Worm (Caenorhabditis elegans): ENCODE results near the gene K12D9.1.

K12D9.1 gene

DNA sequence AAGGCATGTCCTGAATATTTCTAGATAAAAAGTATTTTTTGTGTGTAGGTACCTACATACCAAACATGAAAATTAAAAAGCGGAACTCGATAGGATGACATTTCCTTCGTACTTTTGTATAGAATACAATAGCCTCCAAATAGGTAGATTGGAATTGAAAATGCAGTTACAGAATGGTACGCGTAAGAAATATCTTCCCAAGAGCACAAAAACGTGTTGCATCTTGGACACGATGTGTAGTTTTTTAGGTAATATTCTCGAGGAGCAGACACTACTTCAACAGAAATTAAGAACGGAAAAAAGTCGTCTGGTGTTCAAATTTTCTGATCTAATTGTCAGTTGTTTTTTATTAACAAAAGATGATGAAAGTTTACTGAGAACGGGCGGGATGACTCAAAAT is 26.9 kb upstream of the K12D9.1 start, which contains the start of gene srh-85:
Gene srh-85 (minus strand): TSS at position 101 of the 400 bp plus-strand sequence.
- TF ChIP-seq pes-1 (GFP tag; IDR thresholded peaks at IDR 0.05) (no peak), ceh-36 (tag; optimal IDR thresholded peaks at IDR 0.05) (no peak), scrt-1 (GFP tag; IDR thresholded peaks at IDR 0.05) (no peak), sea-1 (GFP tag; conservative IDR thresholded peaks at IDR 0.05) (no peak), hmbx-1 (tag; optimal IDR thresholded peaks at IDR 0.05) (no peak), tbx-37 (GFP tag; conservative IDR thresholded peaks at IDR 0.05) (no peak), B0310.2 (tag; optimal IDR thresholded peaks at IDR 0.05) (no peak), tbx-11 (GFP tag; IDR thresholded peaks at IDR 0.05) (no peak), flt-1 (GFP tag; IDR thresholded peaks at IDR 0.05) (no peak)

DNA sequence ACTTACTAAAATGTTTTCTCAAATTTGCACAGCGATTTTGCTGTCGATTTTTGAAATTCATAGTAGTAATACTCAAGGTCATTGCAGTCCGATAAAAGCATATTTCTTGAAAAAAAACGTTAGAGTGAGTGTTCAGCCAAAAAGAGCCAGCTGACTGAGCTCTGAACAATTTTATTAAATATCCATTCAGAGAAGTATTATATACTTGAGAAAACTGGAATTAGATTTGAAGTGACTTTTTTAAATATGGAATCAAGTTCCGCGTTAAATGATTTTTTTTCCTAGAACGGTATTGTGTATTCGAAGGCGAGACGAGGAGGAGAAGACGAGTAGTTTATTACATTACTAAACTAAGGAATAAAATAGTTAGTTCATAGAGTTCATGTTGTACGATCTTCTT is 22.8 kb upstream of the K12D9.1 start, which contains the start of gene srw-121:
Gene srw-121 (minus strand): TSS at position 101 of the 400 bp plus-strand sequence.
- TF ChIP-seq hnd-1 (tag; optimal IDR thresholded peaks at IDR 0.05) (no peak), pes-1 (GFP tag; IDR thresholded peaks at IDR 0.05) (no peak), ama-1 (optimal IDR thresholded peaks at IDR 0.05) (no peak), ceh-13 (GFP tag; optimal IDR thresholded peaks at IDR 0.05) (no peak), tbx-37 (GFP tag; conservative IDR thresholded peaks at IDR 0.05) (no peak), ets-7 (tag; optimal IDR thresholded peaks at IDR 0.05) (no peak), tbx-11 (GFP tag; IDR thresholded peaks at IDR 0.05) (no peak), flt-1 (GFP tag; IDR thresholded peaks at IDR 0.05) (no peak), ceh-36 (tag; optimal IDR thresholded peaks at IDR 0.05) (no peak), aly-1 (tag; optimal IDR thresholded peaks at IDR 0.05) (no peak), hmbx-1 (tag; optimal IDR thresholded peaks at IDR 0.05) (no peak), sea-1 (GFP tag; conservative IDR thresholded peaks at IDR 0.05) (no peak), F13C5.2 (tag; optimal IDR thresholded peaks at IDR 0.05) (no peak)

DNA sequence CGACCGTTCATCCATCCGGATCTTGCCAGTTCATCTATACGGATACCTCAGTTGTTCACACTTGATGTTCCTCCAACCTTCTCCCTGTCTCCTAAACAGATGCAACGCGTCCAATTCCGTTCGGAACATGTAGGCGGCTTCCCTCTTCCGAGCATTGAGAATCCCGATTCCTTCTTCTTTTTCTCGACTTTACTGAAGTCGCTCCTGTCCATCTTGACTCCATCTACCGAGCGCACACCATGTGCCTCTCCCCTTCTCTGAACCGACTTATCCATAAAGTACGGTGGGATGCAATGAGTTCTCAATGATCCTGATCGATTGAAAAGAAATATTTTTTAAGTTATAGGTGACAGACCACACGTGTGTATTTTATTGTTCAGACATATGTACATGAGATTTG is 22.2 kb upstream of the K12D9.1 start:
- TF ChIP-seq hnd-1 (tag; optimal IDR thresholded peaks at IDR 0.05), result no peak
- no peak for TF ChIP-seq sea-1 (GFP tag; conservative IDR thresholded peaks at IDR 0.05)
- TF ChIP-seq hmg-4 (GFP tag; optimal IDR thresholded peaks at IDR 0.05), result no peak
- no peak for TF ChIP-seq tra-4 (tag; optimal IDR thresholded peaks at IDR 0.05)
- no peak for TF ChIP-seq ceh-13 (GFP tag; optimal IDR thresholded peaks at IDR 0.05)
- TF ChIP-seq hmbx-1 (tag; optimal IDR thresholded peaks at IDR 0.05), result no peak
- no peak for TF ChIP-seq tbx-11 (GFP tag; IDR thresholded peaks at IDR 0.05)
- TF ChIP-seq F13C5.2 (tag; optimal IDR thresholded peaks at IDR 0.05), result no peak
- TF ChIP-seq ceh-36 (tag; optimal IDR thresholded peaks at IDR 0.05), result no peak
- TF ChIP-seq flt-1 (GFP tag; IDR thresholded peaks at IDR 0.05), result no peak
- no peak for TF ChIP-seq ama-1 (optimal IDR thresholded peaks at IDR 0.05)
- TF ChIP-seq B0310.2 (tag; optimal IDR thresholded peaks at IDR 0.05), result no peak
- TF ChIP-seq aly-1 (tag; optimal IDR thresholded peaks at IDR 0.05), result no peak
- TF ChIP-seq ets-7 (tag; optimal IDR thresholded peaks at IDR 0.05), result no peak
- no peak for TF ChIP-seq pes-1 (GFP tag; IDR thresholded peaks at IDR 0.05)
- no peak for TF ChIP-seq tbx-37 (GFP tag; conservative IDR thresholded peaks at IDR 0.05)
- TF ChIP-seq scrt-1 (GFP tag; IDR thresholded peaks at IDR 0.05), result no peak

DNA sequence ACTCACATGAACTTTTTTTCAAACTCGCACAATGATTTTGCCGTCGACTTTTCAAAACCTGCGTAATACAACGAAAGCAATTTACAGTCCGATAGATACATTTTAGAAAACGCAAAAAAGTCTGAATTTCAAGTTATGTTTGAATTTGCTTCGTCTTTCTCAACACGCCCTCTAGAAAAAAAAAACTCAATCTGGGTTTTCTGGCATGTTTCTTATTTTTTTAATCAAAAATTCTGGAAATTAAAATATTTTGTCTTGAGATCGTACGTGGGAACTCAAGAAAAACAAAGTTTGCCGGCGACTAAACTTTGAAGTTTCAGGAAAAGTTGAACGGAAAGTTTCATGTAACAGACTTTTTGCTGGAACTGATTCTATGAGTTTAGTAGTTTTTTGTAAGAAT is 20.5 kb upstream of the K12D9.1 start, which contains the start of gene srw-115:
Gene srw-115 (minus strand): TSS at position 101 of the 400 bp plus-strand sequence.
- TF ChIP-seq scrt-1 (GFP tag; IDR thresholded peaks at IDR 0.05), result no peak
- TF ChIP-seq aly-1 (tag; optimal IDR thresholded peaks at IDR 0.05), result no peak
- no peak for TF ChIP-seq flt-1 (GFP tag; IDR thresholded peaks at IDR 0.05)
- no peak for TF ChIP-seq ets-7 (tag; optimal IDR thresholded peaks at IDR 0.05)
- TF ChIP-seq F13C5.2 (tag; optimal IDR thresholded peaks at IDR 0.05), result no peak

DNA sequence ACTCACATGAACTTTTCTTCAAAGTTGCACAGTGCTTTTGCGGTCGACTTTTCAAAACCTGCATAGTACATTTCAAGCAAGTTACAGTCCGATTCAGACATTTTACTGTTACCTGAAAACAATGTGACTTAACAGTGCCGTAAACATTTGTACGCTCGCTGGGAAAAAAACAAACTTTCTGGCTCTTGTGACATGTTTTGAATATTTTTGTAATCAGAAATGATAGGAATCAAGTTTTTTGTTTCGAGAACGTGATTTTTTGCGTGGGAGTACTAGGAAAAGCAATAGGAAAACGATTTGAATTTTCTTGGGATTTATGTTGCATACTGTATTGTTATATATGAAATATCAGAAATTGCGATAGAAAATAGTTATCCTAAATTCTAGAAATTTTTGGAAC is 18.2 kb upstream of the K12D9.1 start, which contains the start of gene srw-120:
Gene srw-120 (minus strand): TSS at position 101 of the 400 bp plus-strand sequence.
- no peak for TF ChIP-seq hmbx-1 (tag; optimal IDR thresholded peaks at IDR 0.05)
- TF ChIP-seq sea-1 (GFP tag; conservative IDR thresholded peaks at IDR 0.05), result no peak
- no peak for TF ChIP-seq flt-1 (GFP tag; IDR thresholded peaks at IDR 0.05)
- TF ChIP-seq F13C5.2 (tag; optimal IDR thresholded peaks at IDR 0.05), result no peak
- no peak for TF ChIP-seq ceh-36 (tag; optimal IDR thresholded peaks at IDR 0.05)
- TF ChIP-seq tra-4 (tag; optimal IDR thresholded peaks at IDR 0.05), result no peak

DNA sequence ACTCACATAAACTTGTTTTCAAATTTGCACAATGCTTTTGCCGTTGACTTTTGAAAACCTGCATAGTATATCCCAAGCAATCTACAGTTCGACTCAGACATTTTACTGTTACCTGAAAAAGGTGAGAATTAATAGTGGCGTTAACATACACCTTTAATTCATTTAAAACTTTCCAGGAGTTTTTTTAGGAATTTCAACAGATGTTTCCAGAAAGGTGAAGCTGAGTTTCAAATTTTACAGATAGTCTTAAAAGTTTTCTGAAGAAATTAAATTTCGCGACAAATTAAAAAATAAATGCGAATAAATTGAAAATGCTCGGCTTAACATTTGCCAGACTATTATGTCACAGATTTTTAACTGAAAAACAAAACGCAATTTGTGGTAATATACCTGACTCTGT is 14.5 kb upstream of the K12D9.1 start, which contains the start of gene srw-119:
Gene srw-119 (minus strand): TSS at position 101 of the 400 bp plus-strand sequence.
- TF ChIP-seq ceh-13 (GFP tag; optimal IDR thresholded peaks at IDR 0.05), result no peak
- TF ChIP-seq F13C5.2 (tag; optimal IDR thresholded peaks at IDR 0.05), result no peak
- TF ChIP-seq tbx-37 (GFP tag; conservative IDR thresholded peaks at IDR 0.05), result no peak
- TF ChIP-seq hnd-1 (tag; optimal IDR thresholded peaks at IDR 0.05), result no peak
- no peak for TF ChIP-seq hmbx-1 (tag; optimal IDR thresholded peaks at IDR 0.05)
- no peak for TF ChIP-seq ets-7 (tag; optimal IDR thresholded peaks at IDR 0.05)
- TF ChIP-seq aly-1 (tag; optimal IDR thresholded peaks at IDR 0.05), result no peak
- no peak for TF ChIP-seq tbx-11 (GFP tag; IDR thresholded peaks at IDR 0.05)
- TF ChIP-seq ama-1 (optimal IDR thresholded peaks at IDR 0.05), result no peak
- no peak for TF ChIP-seq scrt-1 (GFP tag; IDR thresholded peaks at IDR 0.05)
- TF ChIP-seq sea-1 (GFP tag; conservative IDR thresholded peaks at IDR 0.05), result no peak
- no peak for TF ChIP-seq pes-1 (GFP tag; IDR thresholded peaks at IDR 0.05)
- TF ChIP-seq hmg-4 (GFP tag; optimal IDR thresholded peaks at IDR 0.05), result no peak
- TF ChIP-seq ceh-36 (tag; optimal IDR thresholded peaks at IDR 0.05), result no peak
- no peak for TF ChIP-seq flt-1 (GFP tag; IDR thresholded peaks at IDR 0.05)

DNA sequence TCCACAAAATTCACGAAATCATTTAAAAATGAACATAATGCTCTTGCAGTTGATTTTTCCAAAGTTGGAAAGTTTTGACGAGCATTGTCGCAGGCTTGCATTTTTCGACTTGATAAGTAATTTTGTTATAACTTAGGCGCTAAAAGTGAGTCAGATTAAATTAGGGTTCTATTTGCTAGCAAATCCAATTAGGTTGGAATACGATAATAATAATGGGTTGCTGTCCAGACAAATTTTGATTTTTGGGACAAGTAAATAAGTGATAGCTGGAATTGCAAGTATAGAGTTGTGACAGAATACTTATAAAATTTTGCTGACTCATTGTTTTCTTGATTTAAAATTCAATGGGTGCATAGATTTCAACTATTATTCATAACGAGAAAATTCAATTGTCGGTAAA is 8.3 kb upstream of the K12D9.1 start, which contains the start of gene srw-112:
Gene srw-112 (minus strand): TSS at position 101 of the 400 bp plus-strand sequence.
- TF ChIP-seq ama-1 (optimal IDR thresholded peaks at IDR 0.05) (no peak), tra-4 (tag; optimal IDR thresholded peaks at IDR 0.05) (no peak), aly-1 (tag; optimal IDR thresholded peaks at IDR 0.05) (no peak)

DNA sequence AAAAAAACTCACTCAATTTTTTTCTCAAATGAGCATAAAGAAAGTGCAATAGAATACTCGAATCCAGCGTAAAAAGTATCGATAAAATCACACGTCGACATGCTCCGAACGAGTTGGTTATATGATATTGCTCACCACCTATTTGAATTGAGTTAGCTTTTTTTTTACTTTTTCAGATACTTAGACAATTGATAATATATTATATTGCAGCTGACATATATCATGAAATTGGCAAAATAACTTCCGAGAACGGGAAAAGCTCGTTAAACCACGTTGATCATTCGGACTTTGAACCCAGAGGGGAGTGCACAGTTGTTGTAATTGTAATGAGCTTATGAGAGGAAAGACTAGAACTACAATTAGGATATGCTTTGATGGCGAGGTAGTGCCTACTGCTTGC is 3.8 kb upstream of the K12D9.1 start, which contains the start of gene srw-136:
Gene srw-136 (minus strand): TSS at position 101 of the 400 bp plus-strand sequence.
- no peak for TF ChIP-seq tbx-11 (GFP tag; IDR thresholded peaks at IDR 0.05)
- no peak for TF ChIP-seq sea-1 (GFP tag; conservative IDR thresholded peaks at IDR 0.05)
- TF ChIP-seq tra-4 (tag; optimal IDR thresholded peaks at IDR 0.05), result no peak
- no peak for TF ChIP-seq ama-1 (optimal IDR thresholded peaks at IDR 0.05)
- TF ChIP-seq flt-1 (GFP tag; IDR thresholded peaks at IDR 0.05), result no peak
- TF ChIP-seq hmg-4 (GFP tag; optimal IDR thresholded peaks at IDR 0.05), result no peak
- TF ChIP-seq aly-1 (tag; optimal IDR thresholded peaks at IDR 0.05), result no peak
- TF ChIP-seq pes-1 (GFP tag; IDR thresholded peaks at IDR 0.05), result no peak
- TF ChIP-seq B0310.2 (tag; optimal IDR thresholded peaks at IDR 0.05), result no peak
- no peak for TF ChIP-seq ceh-36 (tag; optimal IDR thresholded peaks at IDR 0.05)
- TF ChIP-seq tbx-37 (GFP tag; conservative IDR thresholded peaks at IDR 0.05), result no peak
- TF ChIP-seq ets-7 (tag; optimal IDR thresholded peaks at IDR 0.05), result no peak
- no peak for TF ChIP-seq ceh-13 (GFP tag; optimal IDR thresholded peaks at IDR 0.05)
- no peak for TF ChIP-seq scrt-1 (GFP tag; IDR thresholded peaks at IDR 0.05)
- no peak for TF ChIP-seq F13C5.2 (tag; optimal IDR thresholded peaks at IDR 0.05)
- no peak for TF ChIP-seq hmbx-1 (tag; optimal IDR thresholded peaks at IDR 0.05)
